Fruit fly (Drosophila melanogaster): ENCODE data around the gene pkaap.

The pkaap gene

dm6 chr2L:16275809-16276178 is 12.3 kb upstream of the pkaap start (continued):
- TF ChIP-seq CG6163 (GFP tag; IDR thresholded peaks at IDR 0.05): peak; percentile 83
- peak; percentile 85 for TF ChIP-seq CG4318 (GFP tag; optimal IDR thresholded peaks at IDR 0.05)
- peak in 1 of 2 experiments; percentile 2 for TF ChIP-seq salr (GFP tag; optimal IDR thresholded peaks at IDR 0.05)
- peak; percentile 43 for TF ChIP-seq achi (GFP tag; optimal IDR thresholded peaks at IDR 0.05)
- peak; percentile 27 for TF ChIP-seq CG3919 (GFP tag; optimal IDR thresholded peaks at IDR 0.05)
- peak; percentile 52 for TF ChIP-seq topi (GFP tag; optimal IDR thresholded peaks at IDR 0.05)
- TF ChIP-seq fd59A (GFP tag; optimal IDR thresholded peaks at IDR 0.05): no peak

- TF ChIP-seq fkh (GFP tag; optimal IDR thresholded peaks at IDR 0.05): peak; percentile 38
- peak; percentile 70 for TF ChIP-seq dsx (GFP tag; optimal IDR thresholded peaks at IDR 0.05; ENCODE audit: poor library complexity, severe bottlenecking)
- no peak for TF ChIP-seq fd85E (GFP tag; optimal IDR thresholded peaks at IDR 0.05)
These were observed 11.3 kb upstream of the pkaap start for dm6 chr2L:16276820-16277219.

dm6 chr2L:16277922-16278321 is 10.2 kb upstream of the pkaap start:
- no peak for TF ChIP-seq fkh (GFP tag; optimal IDR thresholded peaks at IDR 0.05)
- TF ChIP-seq CG32006 (GFP tag; optimal IDR thresholded peaks at IDR 0.05): no peak
- TF ChIP-seq Gug (GFP tag; IDR thresholded peaks at IDR 0.05): no peak
- no peak for TF ChIP-seq CG3919 (GFP tag; optimal IDR thresholded peaks at IDR 0.05)
- no peak for TF ChIP-seq achi (GFP tag; optimal IDR thresholded peaks at IDR 0.05)
- TF ChIP-seq CG1621 (tag; optimal IDR thresholded peaks at IDR 0.05): no peak
- TF ChIP-seq Lpt (GFP tag; optimal IDR thresholded peaks at IDR 0.05): no peak
- no peak for TF ChIP-seq CG34406 (GFP tag; optimal IDR thresholded peaks at IDR 0.05)
- no peak for TF ChIP-seq CG31627 (GFP tag; optimal IDR thresholded peaks at IDR 0.05)
- no peak for TF ChIP-seq CG6854 (GFP tag; optimal IDR thresholded peaks at IDR 0.05)
- TF ChIP-seq Hr4 (GFP tag; optimal IDR thresholded peaks at IDR 0.05): no peak
- TF ChIP-seq vri (GFP tag; optimal IDR thresholded peaks at IDR 0.05): no peak
- no peak for TF ChIP-seq Sox15 (GFP tag; optimal IDR thresholded peaks at IDR 0.05)
- TF ChIP-seq topi (GFP tag; optimal IDR thresholded peaks at IDR 0.05): no peak
- TF ChIP-seq Eip93F (GFP tag; optimal IDR thresholded peaks at IDR 0.05): no peak
- no peak for TF ChIP-seq lz (GFP tag; optimal IDR thresholded peaks at IDR 0.05)
- TF ChIP-seq CG6163 (GFP tag; IDR thresholded peaks at IDR 0.05): no peak
- TF ChIP-seq CG6276 (GFP tag; optimal IDR thresholded peaks at IDR 0.05): no peak
- TF ChIP-seq net (GFP tag; optimal IDR thresholded peaks at IDR 0.05): no peak
- no peak for TF ChIP-seq CG3032 (tag; optimal IDR thresholded peaks at IDR 0.05)

dm6 chr2L:16278842-16279241 is 9.2 kb upstream of the pkaap start:
- no peak for TF ChIP-seq Ets21C (GFP tag; optimal IDR thresholded peaks at IDR 0.05)
- TF ChIP-seq Eip78C (GFP tag): peak; percentile 45

dm6 chr2L:16279774-16280252 is 8.3 kb upstream of the pkaap start:
- peak; percentile 79 for TF ChIP-seq spab (GFP tag; optimal IDR thresholded peaks at IDR 0.05)
- TF ChIP-seq Sox14 (GFP tag; optimal IDR thresholded peaks at IDR 0.05): peak; percentile 91
- TF ChIP-seq CG1621 (tag; optimal IDR thresholded peaks at IDR 0.05): peak; percentile 76
- peak; percentile 93 for TF ChIP-seq dac (GFP tag; optimal IDR thresholded peaks at IDR 0.05)
- peak; percentile 79 for TF ChIP-seq CG8632 (GFP tag; optimal IDR thresholded peaks at IDR 0.05)
- peak; percentile 71 for TF ChIP-seq Hr39 (GFP tag; optimal IDR thresholded peaks at IDR 0.05)
- peak; percentile 72 to 98 for TF ChIP-seq salr (GFP tag; optimal IDR thresholded peaks at IDR 0.05)
- TF ChIP-seq CG6854 (GFP tag; optimal IDR thresholded peaks at IDR 0.05): peak; percentile 35
- TF ChIP-seq CG11762 (GFP tag; optimal IDR thresholded peaks at IDR 0.05; ENCODE audit: insufficient read depth): peak; percentile 84
- TF ChIP-seq vri (GFP tag; optimal IDR thresholded peaks at IDR 0.05): peak; percentile 40
- peak; percentile 76 for TF ChIP-seq CG6792 (GFP tag; optimal IDR thresholded peaks at IDR 0.05)
- peak; percentile 63 for TF ChIP-seq Sox102F (GFP tag; optimal IDR thresholded peaks at IDR 0.05)
- peak; percentile 86 for TF ChIP-seq CG3032 (tag; optimal IDR thresholded peaks at IDR 0.05)
- peak; percentile 94 for TF ChIP-seq CG15336 (GFP tag; IDR thresholded peaks at IDR 0.05)
- peak; percentile 42 for TF ChIP-seq Ets21C (GFP tag; optimal IDR thresholded peaks at IDR 0.05)
- peak; percentile 72 for TF ChIP-seq CG6163 (GFP tag; IDR thresholded peaks at IDR 0.05)
- peak; percentile 89 for TF ChIP-seq fd59A (GFP tag; optimal IDR thresholded peaks at IDR 0.05)
- peak; percentile 63 for TF ChIP-seq fkh (GFP tag; optimal IDR thresholded peaks at IDR 0.05)
- peak; percentile 77 for TF ChIP-seq CG11294 (GFP tag; IDR thresholded peaks at IDR 0.05)
- peak; percentile 90 for TF ChIP-seq Ets96B (tag; optimal IDR thresholded peaks at IDR 0.05)
- peak; percentile 83 for TF ChIP-seq CG10669 (GFP tag; optimal IDR thresholded peaks at IDR 0.05)
- TF ChIP-seq CG9139 (GFP tag; optimal IDR thresholded peaks at IDR 0.05): peak; percentile 41
- peak; percentile 84 for TF ChIP-seq Gug (GFP tag; IDR thresholded peaks at IDR 0.05)
- TF ChIP-seq CG4318 (GFP tag; optimal IDR thresholded peaks at IDR 0.05): peak; percentile 96
- peak; percentile 97 for TF ChIP-seq Eip78C (GFP tag)
- peak; percentile 98 for TF ChIP-seq Hr4 (GFP tag; optimal IDR thresholded peaks at IDR 0.05)
- TF ChIP-seq cyc (GFP tag; optimal IDR thresholded peaks at IDR 0.05): peak; percentile 52
- peak; percentile 81 for TF ChIP-seq dsx (GFP tag; optimal IDR thresholded peaks at IDR 0.05; ENCODE audit: poor library complexity, severe bottlenecking)
- peak; percentile 73 for TF ChIP-seq Smox (GFP tag; optimal IDR thresholded peaks at IDR 0.05)
